Worm (Caenorhabditis elegans) whole organism, L1 larva: Measurements from ENCODE around the gene F37B12.3.

Source experiments
- C04F5.9 ChIP-seq: sonication (generic microtip); optimal IDR thresholded peaks from 2 replicates; lab custom pipeline; 2016; ENCODE audit warnings: missing genetic modification characterization, missing compliant biosample characterization
- C34B4.2 ChIP-seq: sonication (generic microtip); optimal IDR thresholded peaks from 2 replicates; lab custom pipeline; 2017; ENCODE audit warnings: mild to moderate bottlenecking, missing genetic modification characterization, missing compliant biosample characterization
- Y116A8C.19 ChIP-seq: sonication (generic microtip); optimal IDR thresholded peaks from 2 replicates; lab custom pipeline; 2016; ENCODE audit warnings: missing compliant biosample characterization, missing genetic modification characterization, borderline replicate concordance
- aha-1 ChIP-seq: fragments of 150-350 bp; optimal IDR thresholded peaks from 2 replicates; lab custom pipeline; 2014; ENCODE audit warnings: missing biosample characterization, missing genetic modification characterization
- alr-1 ChIP-seq: fragments of 200-800 bp; sonication (Bioruptor generic); optimal IDR thresholded peaks from 2 replicates; lab custom pipeline; 2018; ENCODE audit warnings: borderline replicate concordance, mild to moderate bottlenecking, missing genetic modification characterization, missing compliant biosample characterization
- aly-2 ChIP-seq: fragments of 150-350 bp; optimal IDR thresholded peaks from 2 replicates; lab custom pipeline; 2014; ENCODE audit warnings: missing biosample characterization, missing genetic modification characterization
- ama-1 ChIP-seq: fragments of 150-350 bp; optimal IDR thresholded peaks from 2 replicates; lab custom pipeline; 2014
- ceh-63 ChIP-seq: fragments of 200-800 bp; sonication (Bioruptor generic); optimal IDR thresholded peaks from 2 replicates; lab custom pipeline; 2018; ENCODE audit warnings: mild to moderate bottlenecking, missing genetic modification characterization, missing compliant biosample characterization
- ceh-8 ChIP-seq: fragments of 200-800 bp; sonication (Bioruptor generic); optimal IDR thresholded peaks from 2 replicates; lab custom pipeline; 2018; ENCODE audit warnings: mild to moderate bottlenecking, missing genetic modification characterization, moderate library complexity, missing compliant biosample characterization
- ceh-82 ChIP-seq, 3 experiments: fragments of 150-350 bp in 1 of 3; sonication (generic microtip) in 2 of 3; optimal IDR thresholded peaks; 2 replicates each; lab custom pipeline; 2014 to 2017; ENCODE audit warnings: missing biosample characterization in 3 of 3, missing genetic modification characterization in 3 of 3
- ceh-90 ChIP-seq: sonication (generic microtip); optimal IDR thresholded peaks from 2 replicates; lab custom pipeline; 2016; ENCODE audit warnings: missing genetic modification characterization, missing compliant biosample characterization
- ces-1 ChIP-seq: fragments of 150-350 bp; optimal IDR thresholded peaks from 2 replicates; lab custom pipeline; 2014; ENCODE audit warnings: missing biosample characterization, missing genetic modification reagents, missing genetic modification characterization
- elt-2 ChIP-seq: sonication (generic microtip); optimal IDR thresholded peaks from 2 replicates; lab custom pipeline; 2016; ENCODE audit warnings: missing genetic modification characterization, mild to moderate bottlenecking, inconsistent platforms, missing compliant biosample characterization, missing genetic modification reagents
- elt-3 ChIP-seq, 6 experiments: fragments of 150-350 bp in 1 of 6; sonication (generic microtip); optimal IDR thresholded peaks; 2 replicates each; lab custom pipeline; 2017 to 2018; ENCODE audit warnings: missing biosample characterization in 6 of 6, missing genetic modification characterization in 6 of 6, inconsistent platforms in 1 of 6
- ets-5 ChIP-seq: fragments of 200-800 bp; sonication (Bioruptor generic); IDR thresholded peaks from 2 replicates; pipeline ENCODE4 v1.3.6; 2022; ENCODE audit warnings: missing genetic modification characterization, missing compliant biosample characterization
- fkh-10 ChIP-seq: sonication (generic microtip); optimal IDR thresholded peaks from 2 replicates; lab custom pipeline; 2017; ENCODE audit warnings: missing biosample characterization, missing genetic modification reagents, missing genetic modification characterization
- fkh-8 ChIP-seq: sonication (generic microtip); optimal IDR thresholded peaks from 2 replicates; lab custom pipeline; 2016; ENCODE audit warnings: mild to moderate bottlenecking, missing genetic modification characterization, missing compliant biosample characterization
- fos-1 ChIP-seq: fragments of 150-350 bp; optimal IDR thresholded peaks from 2 replicates; lab custom pipeline; 2014; ENCODE audit warnings: missing biosample characterization, missing genetic modification characterization
- grh-1 ChIP-seq: fragments of 200-800 bp; sonication (Bioruptor generic); IDR thresholded peaks from 2 replicates; pipeline ENCODE4 v1.3.6; 2022; ENCODE audit warnings: missing genetic modification reagents, missing genetic modification characterization, missing compliant biosample characterization
- hlh-17 ChIP-seq: fragments of 200-800 bp; sonication (Bioruptor generic); optimal IDR thresholded peaks from 2 replicates; lab custom pipeline; 2018; ENCODE audit warnings: missing genetic modification characterization, mild to moderate bottlenecking, missing compliant biosample characterization, moderate library complexity, borderline replicate concordance
- hlh-4 ChIP-seq: sonication (generic microtip); optimal IDR thresholded peaks from 2 replicates; lab custom pipeline; 2016; ENCODE audit warnings: mild to moderate bottlenecking, missing genetic modification characterization, missing compliant biosample characterization
- hpl-2 ChIP-seq: fragments of 150-350 bp; optimal IDR thresholded peaks from 2 replicates; lab custom pipeline; 2014; ENCODE audit warnings: missing biosample characterization, missing genetic modification reagents, missing genetic modification characterization
- irx-1 ChIP-seq: sonication (generic microtip); optimal IDR thresholded peaks from 2 replicates; lab custom pipeline; 2016; ENCODE audit warnings: missing genetic modification characterization, missing compliant biosample characterization
- isw-1 ChIP-seq: fragments of 200-800 bp; sonication (Bioruptor generic); IDR thresholded peaks from 2 replicates; pipeline ENCODE4 v1.3.6; 2022; ENCODE audit warnings: missing genetic modification characterization, missing compliant biosample characterization
- jun-1 ChIP-seq: fragments of 150-350 bp; optimal IDR thresholded peaks from 2 replicates; lab custom pipeline; 2014; ENCODE audit warnings: missing biosample characterization, missing genetic modification reagents, missing genetic modification characterization
- lin-13 ChIP-seq: fragments of 150-350 bp; optimal IDR thresholded peaks from 2 replicates; lab custom pipeline; 2014; ENCODE audit warnings: missing biosample characterization, missing genetic modification reagents, missing genetic modification characterization
- lin-14 ChIP-seq: fragments of 200-800 bp; sonication (Bioruptor generic); optimal IDR thresholded peaks from 2 replicates; lab custom pipeline; 2018; ENCODE audit warnings: mild to moderate bottlenecking, missing genetic modification characterization, moderate library complexity, missing compliant biosample characterization
- lin-15B ChIP-seq: fragments of 150-350 bp; sonication (generic microtip); optimal IDR thresholded peaks from 3 replicates; lab custom pipeline; 2014; ENCODE audit warnings: missing biosample characterization, missing genetic modification characterization
- lin-39 ChIP-seq: fragments of 150-350 bp; optimal IDR thresholded peaks from 2 replicates; lab custom pipeline; 2014; ENCODE audit warnings: missing biosample characterization, missing genetic modification reagents, missing genetic modification characterization
- lsy-2 ChIP-seq, 2 experiments: fragments of 150-350 bp; optimal IDR thresholded peaks; 2 replicates each; lab custom pipeline; 2014; ENCODE audit warnings: missing biosample characterization in 2 of 2, missing genetic modification characterization in 2 of 2
- mab-9 ChIP-seq: fragments of 200-800 bp; sonication (Bioruptor generic); IDR thresholded peaks from 2 replicates; pipeline ENCODE4 v1.3.6; 2022; ENCODE audit warnings: missing genetic modification reagents, missing genetic modification characterization, missing compliant biosample characterization
- mef-2 ChIP-seq: fragments of 150-350 bp; optimal IDR thresholded peaks from 2 replicates; lab custom pipeline; 2014; ENCODE audit warnings: missing biosample characterization, missing genetic modification characterization
- mep-1 ChIP-seq: fragments of 150-350 bp; optimal IDR thresholded peaks from 2 replicates; lab custom pipeline; 2014; ENCODE audit warnings: missing biosample characterization, missing genetic modification characterization
- nhr-12 ChIP-seq: sonication (generic microtip); optimal IDR thresholded peaks from 2 replicates; lab custom pipeline; 2017; ENCODE audit warnings: missing biosample characterization, missing genetic modification characterization
- nhr-19 ChIP-seq: fragments of 200-800 bp; sonication (Bioruptor generic); conservative IDR thresholded peaks from 2 replicates; pipeline ENCODE4 v1.3.6; 2022; ENCODE audit warnings: missing genetic modification characterization, missing compliant biosample characterization
- nhr-76 ChIP-seq: sonication (generic microtip); optimal IDR thresholded peaks from 2 replicates; lab custom pipeline; 2017; ENCODE audit warnings: missing biosample characterization, missing genetic modification characterization
- nhr-77 ChIP-seq: fragments of 150-350 bp; optimal IDR thresholded peaks from 2 replicates; lab custom pipeline; 2014; ENCODE audit warnings: missing biosample characterization, missing genetic modification characterization
- nhr-84 ChIP-seq: sonication (generic microtip); optimal IDR thresholded peaks from 2 replicates; lab custom pipeline; 2017; ENCODE audit warnings: missing biosample characterization, missing genetic modification characterization
- nhr-85 ChIP-seq: sonication (generic microtip); peaks from one replicate; lab custom pipeline; 2016; ENCODE audit warnings: missing genetic modification characterization, inconsistent platforms, missing compliant biosample characterization
- pag-3 ChIP-seq: sonication (generic microtip); optimal IDR thresholded peaks from 2 replicates; lab custom pipeline; 2017; ENCODE audit warnings: missing genetic modification characterization, mild to moderate bottlenecking, missing compliant biosample characterization, antibody characterized with exemption, borderline replicate concordance; ENCODE audit not compliant: insufficient read depth
- pax-3 ChIP-seq: fragments of 200-800 bp; sonication (Bioruptor generic); optimal IDR thresholded peaks from 2 replicates; lab custom pipeline; 2018; ENCODE audit warnings: mild to moderate bottlenecking, missing genetic modification characterization, moderate library complexity, missing compliant biosample characterization
- rnt-1 ChIP-seq: sonication (generic microtip); optimal IDR thresholded peaks from 2 replicates; lab custom pipeline; 2016; ENCODE audit warnings: mild to moderate bottlenecking, missing genetic modification characterization, moderate library complexity, missing compliant biosample characterization
- snpc-4 ChIP-seq: fragments of 150-350 bp; optimal IDR thresholded peaks from 2 replicates; lab custom pipeline; 2014; ENCODE audit warnings: missing biosample characterization, missing genetic modification characterization
- snu-23 ChIP-seq: sonication (generic microtip); optimal IDR thresholded peaks from 2 replicates; lab custom pipeline; 2016; ENCODE audit warnings: missing genetic modification characterization, missing compliant biosample characterization
- swsn-7 ChIP-seq: sonication (generic microtip); optimal IDR thresholded peaks from 2 replicates; lab custom pipeline; 2016; ENCODE audit warnings: missing genetic modification characterization, missing compliant biosample characterization
- tbx-2 ChIP-seq: sonication (generic microtip); optimal IDR thresholded peaks from 2 replicates; lab custom pipeline; 2016; ENCODE audit warnings: missing genetic modification characterization, missing compliant biosample characterization
- tlp-1 ChIP-seq: fragments of 150-350 bp; optimal IDR thresholded peaks from 2 replicates; lab custom pipeline; 2014; ENCODE audit warnings: missing biosample characterization, missing genetic modification characterization
- unc-130 ChIP-seq: fragments of 150-350 bp; optimal IDR thresholded peaks from 2 replicates; lab custom pipeline; 2017; ENCODE audit warnings: missing biosample characterization, missing genetic modification characterization, inconsistent platforms
- unc-30 ChIP-seq: sonication (generic microtip); optimal IDR thresholded peaks from 2 replicates; lab custom pipeline; 2017; ENCODE audit warnings: missing biosample characterization, missing genetic modification characterization
- unc-62 ChIP-seq: fragments of 150-350 bp; optimal IDR thresholded peaks from 2 replicates; lab custom pipeline; 2014; ENCODE audit warnings: missing biosample characterization, missing genetic modification reagents, missing genetic modification characterization
- vab-15 ChIP-seq: sonication (generic microtip); optimal IDR thresholded peaks from 2 replicates; lab custom pipeline; 2017; ENCODE audit warnings: missing genotype, mild to moderate bottlenecking, missing genetic modification characterization, missing compliant biosample characterization
- xbp-1 ChIP-seq: sonication (generic microtip); optimal IDR thresholded peaks from 2 replicates; lab custom pipeline; 2016; ENCODE audit warnings: missing genetic modification characterization, missing compliant biosample characterization
- zag-1 ChIP-seq: fragments of 150-350 bp; optimal IDR thresholded peaks from 2 replicates; lab custom pipeline; 2014; ENCODE audit warnings: missing biosample characterization, missing genetic modification characterization

F37B12.3 gene

DNA sequence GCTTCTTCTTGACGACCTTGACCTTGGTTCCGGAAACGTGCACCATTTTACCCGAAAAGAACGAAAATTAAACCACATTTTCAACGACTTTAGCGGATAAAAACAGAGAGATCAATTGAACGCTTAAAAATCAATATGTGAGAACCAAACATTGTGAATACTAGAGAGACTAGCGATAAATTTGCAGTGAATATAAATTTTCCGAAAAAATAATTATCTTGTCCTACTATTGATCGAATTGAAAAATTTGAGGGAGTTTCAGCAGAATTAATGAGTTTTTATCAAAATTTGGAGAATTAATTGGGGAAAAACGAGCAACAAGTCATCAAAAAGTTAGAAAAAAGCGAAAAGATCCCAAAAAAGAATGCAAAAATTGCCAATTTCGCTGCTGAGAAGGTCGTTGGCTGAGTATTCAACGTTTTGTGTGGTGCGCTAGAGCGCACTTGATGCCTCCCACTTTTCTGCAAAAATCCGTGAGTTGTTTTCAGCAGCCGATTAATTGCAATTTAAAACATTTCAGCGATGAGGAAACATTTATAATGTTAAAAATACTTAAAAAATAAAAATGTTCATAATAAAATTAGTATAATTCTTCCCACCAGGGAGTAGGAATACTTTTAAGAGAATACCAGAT lies 15.9 kb upstream of the F37B12.3 start, which contains the start of gene rpl-32:
rpl-32 (minus strand) TSS at position 51 of the 634 bp plus-strand sequence.
- peak; percentile 78 for TF ChIP-seq rnt-1 (tag; lab: Kevin White, UChicago)
- no peak for TF ChIP-seq ceh-8 (GFP tag; lab: Kevin White, UChicago)
- TF ChIP-seq jun-1 (tag; lab: Kevin White, UChicago) = no peak
- TF ChIP-seq unc-130 (tag; lab: Kevin White, UChicago) = peak; percentile 61
- TF ChIP-seq snu-23 = peak; percentile 82
- peak in 2 of 3 experiments; percentile 64 to 88 for TF ChIP-seq ceh-82 (tag; optimal IDR thresholded peaks at IDR 0.05; lab: Kevin White, UChicago)
- TF ChIP-seq ets-5 (GFP tag; lab: Robert Waterston, UW) = no peak
- peak; percentile 69 for TF ChIP-seq nhr-77 (tag; lab: Kevin White, UChicago)
- TF ChIP-seq fos-1 = peak; percentile 58
- TF ChIP-seq unc-62 (GFP tag; lab: Kevin White, UChicago) = no peak
- TF ChIP-seq lin-39 (tag; lab: Kevin White, UChicago) = peak; percentile 53
- no peak for TF ChIP-seq mab-9 (GFP tag; lab: Robert Waterston, UW)
- TF ChIP-seq nhr-12 (tag; lab: Kevin White, UChicago) = no peak
- TF ChIP-seq elt-3 (tag; optimal IDR thresholded peaks at IDR 0.05; lab: Kevin White, UChicago) = peak in 3 of 6 experiments; percentile 0 to 89 (median 55)
- peak; percentile 69 for TF ChIP-seq isw-1 (GFP tag; lab: Robert Waterston, UW)
- peak; percentile 91 for TF ChIP-seq lin-15B (tag; lab: Kevin White, UChicago)
- TF ChIP-seq zag-1 = no peak
- no peak for TF ChIP-seq grh-1
- no peak for TF ChIP-seq ceh-63
- no peak for TF ChIP-seq unc-30
- peak; percentile 81 for TF ChIP-seq fkh-8 (tag; lab: Kevin White, UChicago)
- TF ChIP-seq tlp-1 = no peak
- no peak for TF ChIP-seq aly-2 (tag; lab: Kevin White, UChicago)
- TF ChIP-seq mef-2 = peak; percentile 20
- TF ChIP-seq pax-3 (tag; lab: Kevin White, UChicago) = no peak
- TF ChIP-seq alr-1 (tag; lab: Kevin White, UChicago) = no peak
- peak; percentile 78 to 92 for TF ChIP-seq lsy-2 (tag; optimal IDR thresholded peaks at IDR 0.05; lab: Kevin White, UChicago)
- TF ChIP-seq nhr-85 (tag; lab: Kevin White, UChicago) = peak; percentile 88
- TF ChIP-seq C34B4.2 = no peak
- TF ChIP-seq nhr-19 = peak; percentile 65
- no peak for TF ChIP-seq ces-1 (GFP tag; lab: Kevin White, UChicago)
- TF ChIP-seq xbp-1 = peak; percentile 78
- no peak for TF ChIP-seq hlh-17
- peak; percentile 87 for TF ChIP-seq lin-14 (GFP tag; lab: Kevin White, UChicago)
- TF ChIP-seq tbx-2 = peak; percentile 72
- TF ChIP-seq vab-15 (tag; lab: Kevin White, UChicago) = peak; percentile 64
- peak; percentile 73 for TF ChIP-seq snpc-4 (tag; lab: Kevin White, UChicago)
- peak; percentile 42 for TF ChIP-seq irx-1
- peak; percentile 42 for TF ChIP-seq hpl-2
- peak; percentile 92 for TF ChIP-seq mep-1 (tag; lab: Kevin White, UChicago)
- TF ChIP-seq lin-13 (GFP tag; lab: Kevin White, UChicago) = peak; percentile 56
- no peak for TF ChIP-seq aha-1 (tag; lab: Kevin White, UChicago)
- no peak for TF ChIP-seq ceh-90 (tag; lab: Kevin White, UChicago)
- TF ChIP-seq fkh-10 (GFP tag; lab: Kevin White, UChicago) = peak; percentile 19
- peak; percentile 51 for TF ChIP-seq ama-1 (lab: Kevin White, UChicago)
- TF ChIP-seq elt-2 = no peak
- no peak for TF ChIP-seq C04F5.9 (tag; lab: Kevin White, UChicago)
- no peak for TF ChIP-seq hlh-4 (tag; lab: Kevin White, UChicago)
- no peak for TF ChIP-seq nhr-76
- TF ChIP-seq swsn-7 = peak; percentile 67
- no peak for TF ChIP-seq Y116A8C.19
- TF ChIP-seq nhr-84 (tag; lab: Kevin White, UChicago) = no peak
- no peak for TF ChIP-seq pag-3 (tag; lab: Kevin White, UChicago)
